Worm (Caenorhabditis elegans): ENCODE data around the gene ZK686.3.
A peak's percentile ranks its signal among the peaks of the same experiment; 100 is the strongest.

Gene ZK686.3

ce11 chrIII:7733563-7733962, 35.3 kb downstream of the ZK686.3 start (continued):
- TF ChIP-seq nhr-47 (tag; optimal IDR thresholded peaks at IDR 0.05) (no peak), nhr-76 (tag; optimal IDR thresholded peaks at IDR 0.05) (no peak), lin-13 (GFP tag; optimal IDR thresholded peaks at IDR 0.05) (no peak), lin-15B (tag; optimal IDR thresholded peaks at IDR 0.05) (no peak)

DNA sequence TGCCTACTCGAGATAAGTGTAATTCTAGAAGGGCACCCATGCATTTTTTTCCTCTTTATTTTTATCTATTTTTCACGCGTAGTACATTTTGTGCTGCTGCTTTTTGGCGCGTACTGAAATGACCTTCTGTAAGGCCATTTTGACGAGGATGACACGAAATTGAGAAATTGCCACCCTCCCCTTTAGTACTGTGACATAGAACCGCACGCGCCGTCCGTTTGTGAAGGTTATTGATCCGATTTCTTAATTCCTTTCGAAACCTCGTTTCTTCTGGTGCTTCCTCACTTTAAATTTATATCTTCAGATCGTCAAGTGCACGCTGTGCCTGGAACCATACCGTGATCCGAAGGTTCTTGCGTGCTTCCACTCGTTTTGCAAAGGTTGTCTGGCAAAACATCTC, 37.8 kb downstream of the ZK686.3 start:
- no peak for TF ChIP-seq ets-5 (GFP tag; IDR thresholded peaks at IDR 0.05)
- peak; percentile 53 for TF ChIP-seq nhr-85 (tag)
- TF ChIP-seq efl-1 (optimal IDR thresholded peaks at IDR 0.05) = no peak
- peak in 1 of 2 experiments; percentile 65 for TF ChIP-seq efl-1 (GFP tag; optimal IDR thresholded peaks at IDR 0.05 in 1 of 2)
- no peak for TF ChIP-seq lir-3 (tag; optimal IDR thresholded peaks at IDR 0.05; ENCODE audit: poor library complexity)
- TF ChIP-seq lin-14 (GFP tag; optimal IDR thresholded peaks at IDR 0.05) = peak; percentile 54
- peak; percentile 7 for TF ChIP-seq snu-23 (GFP tag; optimal IDR thresholded peaks at IDR 0.05)
- no peak for TF ChIP-seq elt-3 (tag; optimal IDR thresholded peaks at IDR 0.05)
- TF ChIP-seq sptf-1 (tag; optimal IDR thresholded peaks at IDR 0.05) = no peak

DNA sequence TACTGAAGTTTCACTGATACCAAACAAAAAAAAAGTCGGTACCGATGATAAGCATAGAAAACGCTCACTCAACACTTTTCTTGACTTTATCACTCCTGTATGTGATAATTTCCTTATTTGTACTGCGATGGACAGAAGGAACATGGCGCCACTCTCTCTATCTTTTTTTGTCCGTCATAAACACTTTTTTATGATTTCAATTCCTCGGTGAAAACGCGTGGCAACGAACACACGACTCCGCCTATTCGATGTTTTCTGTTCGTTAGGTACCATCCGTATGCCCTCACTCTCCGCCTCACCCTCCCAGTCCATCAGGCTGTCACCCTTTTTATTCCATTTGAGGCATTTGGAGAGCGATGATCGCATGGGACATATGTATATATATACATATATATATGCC, 38.5 kb downstream of the ZK686.3 start:
- TF ChIP-seq mef-2 (tag; optimal IDR thresholded peaks at IDR 0.05) (no peak), unc-86 (tag; optimal IDR thresholded peaks at IDR 0.05) (no peak), mdl-1 (tag; optimal IDR thresholded peaks at IDR 0.05) (peak in 1 of 2 experiments; percentile 4), mep-1 (tag; optimal IDR thresholded peaks at IDR 0.05) (peak; percentile 6), tbx-2 (tag; optimal IDR thresholded peaks at IDR 0.05) (no peak), nhr-76 (tag; optimal IDR thresholded peaks at IDR 0.05) (no peak), efl-1 (optimal IDR thresholded peaks at IDR 0.05) (no peak), efl-1 (GFP tag; optimal IDR thresholded peaks at IDR 0.05 in 1 of 2) (peak in 1 of 2 experiments; percentile 85), elt-2 (tag; optimal IDR thresholded peaks at IDR 0.05) (peak; percentile 36), fos-1 (tag; optimal IDR thresholded peaks at IDR 0.05) (no peak), nhr-11 (tag; optimal IDR thresholded peaks at IDR 0.05) (no peak), ets-5 (GFP tag; IDR thresholded peaks at IDR 0.05) (no peak), ceh-63 (GFP tag; optimal IDR thresholded peaks at IDR 0.05) (no peak), mab-9 (GFP tag; IDR thresholded peaks at IDR 0.05) (no peak), rnt-1 (tag; optimal IDR thresholded peaks at IDR 0.05) (no peak), nhr-71 (tag; optimal IDR thresholded peaks at IDR 0.05) (no peak), grh-1 (GFP tag; IDR thresholded peaks at IDR 0.05) (no peak)

DNA sequence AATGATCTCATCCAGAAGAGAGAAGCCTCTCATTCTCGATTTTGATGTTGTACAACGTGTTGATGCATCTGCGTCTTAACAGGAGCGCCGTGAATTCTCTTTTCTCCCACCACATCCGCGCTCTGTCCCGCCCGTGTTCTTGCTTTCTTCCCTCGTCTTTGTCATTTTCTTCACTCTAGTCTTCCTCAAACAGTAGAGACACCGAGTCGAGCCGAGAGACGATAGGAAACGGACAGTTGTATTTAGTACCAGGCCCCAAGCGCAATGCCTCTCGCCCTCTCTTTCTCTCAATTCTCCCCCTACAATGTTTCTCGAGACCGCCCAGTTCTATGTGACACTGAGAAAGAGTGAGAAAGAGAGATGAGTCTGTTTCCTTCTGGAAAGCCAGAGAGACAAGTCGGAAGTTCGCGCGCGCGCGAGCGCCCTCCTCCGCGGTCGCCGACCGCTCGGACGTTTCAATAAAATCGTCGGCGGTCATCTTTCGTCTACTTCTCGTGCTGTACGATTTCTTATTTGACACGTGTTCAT, 39.3 kb downstream of the ZK686.3 start, which contains the start of gene ZK112.4:
ZK112.4 (minus strand) TSS at position 478 of the 528 bp plus-strand sequence.
- TF ChIP-seq nhr-85 (tag) (peak; percentile 73), blmp-1 (tag; optimal IDR thresholded peaks at IDR 0.05) (peak; percentile 75), rnt-1 (tag; optimal IDR thresholded peaks at IDR 0.05) (peak; percentile 55), lin-35 (GFP tag; optimal IDR thresholded peaks at IDR 0.05) (peak; percentile 28 to 33), hlh-17 (GFP tag; optimal IDR thresholded peaks at IDR 0.05; ENCODE audit: borderline replicate concordance) (no peak), irx-1 (tag; optimal IDR thresholded peaks at IDR 0.05) (peak; percentile 39), hpl-2 (GFP tag; optimal IDR thresholded peaks at IDR 0.05) (no peak), dsc-1 (tag; optimal IDR thresholded peaks at IDR 0.05) (peak; percentile 43), C34B4.2 (tag; optimal IDR thresholded peaks at IDR 0.05) (no peak), ceh-88 (GFP tag; IDR thresholded peaks at IDR 0.05) (no peak), lin-14 (GFP tag; optimal IDR thresholded peaks at IDR 0.05) (peak; percentile 98), zip-4 (GFP tag; optimal IDR thresholded peaks at IDR 0.05) (no peak), unc-130 (tag; optimal IDR thresholded peaks at IDR 0.05) (no peak), nhr-28 (tag; optimal IDR thresholded peaks at IDR 0.05) (no peak), F16B12.6 (tag; optimal IDR thresholded peaks at IDR 0.05) (peak; percentile 6), isw-1 (GFP tag; IDR thresholded peaks at IDR 0.05) (no peak), tlp-1 (tag; optimal IDR thresholded peaks at IDR 0.05) (no peak), mep-1 (tag; optimal IDR thresholded peaks at IDR 0.05) (peak; percentile 74), mdl-1 (tag; optimal IDR thresholded peaks at IDR 0.05) (peak in 1 of 2 experiments; percentile 20), nhr-11 (tag; optimal IDR thresholded peaks at IDR 0.05) (no peak), efl-1 (optimal IDR thresholded peaks at IDR 0.05) (peak; percentile 40 to 44), efl-1 (GFP tag; optimal IDR thresholded peaks at IDR 0.05 in 1 of 2) (peak; percentile 30 to 91), ceh-63 (GFP tag; optimal IDR thresholded peaks at IDR 0.05) (no peak), unc-98 (GFP tag; IDR thresholded peaks at IDR 0.05) (no peak), aha-1 (tag; optimal IDR thresholded peaks at IDR 0.05) (no peak), lsy-2 (tag; optimal IDR thresholded peaks at IDR 0.05) (peak; percentile 48 to 68), grh-1 (GFP tag; IDR thresholded peaks at IDR 0.05) (no peak), sptf-1 (tag; optimal IDR thresholded peaks at IDR 0.05) (no peak), elt-3 (tag; optimal IDR thresholded peaks at IDR 0.05) (peak in 2 of 6 experiments; percentile 3 to 14), nhr-47 (tag; optimal IDR thresholded peaks at IDR 0.05) (peak; percentile 52), C04F5.9 (tag; optimal IDR thresholded peaks at IDR 0.05) (no peak), lin-39 (tag; optimal IDR thresholded peaks at IDR 0.05) (no peak), ceh-8 (GFP tag; optimal IDR thresholded peaks at IDR 0.05) (no peak)

All from whole organism, L1 larva.